Fruit fly (Drosophila melanogaster): ENCODE measurements around the gene Lip4.
A peak's percentile ranks its signal among the peaks of the same experiment; 100 is the strongest.

Lip4 gene

DNA sequence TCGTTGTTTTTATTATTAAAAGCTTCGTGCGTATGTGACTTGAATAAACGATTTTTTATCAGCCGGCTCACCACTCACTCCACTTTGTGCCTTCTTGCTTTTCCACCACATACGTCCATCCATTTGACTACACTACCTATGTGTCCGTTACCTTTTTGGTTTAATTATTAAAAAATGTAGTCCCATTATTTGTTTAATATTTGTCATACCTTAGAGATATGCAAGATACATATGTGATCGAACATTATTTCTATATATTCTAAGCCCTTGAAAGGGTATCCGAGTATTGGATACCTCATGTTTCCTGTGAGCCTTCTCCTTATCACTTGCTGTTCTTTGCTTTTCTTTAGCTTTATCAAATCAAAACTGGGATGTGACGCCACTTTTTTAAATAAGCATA lies 8.1 kb upstream of the Lip4 start (continued):
- TF ChIP-seq danr (GFP tag; IDR thresholded peaks at IDR 0.05) (peak; percentile 57; the same call in 1 of the 2 replicates), caup (GFP tag; optimal IDR thresholded peaks at IDR 0.05; ENCODE audit: severe bottlenecking) (peak; percentile 61), insv (GFP tag; optimal IDR thresholded peaks at IDR 0.05) (no peak), emc (GFP tag; optimal IDR thresholded peaks at IDR 0.05) (no peak), CG31388 (GFP tag; optimal IDR thresholded peaks at IDR 0.05) (no peak), wor (GFP tag; IDR thresholded peaks at IDR 0.05) (no peak), CG17385 (GFP tag; optimal IDR thresholded peaks at IDR 0.05) (peak; percentile 48), CG8388 (GFP tag; optimal IDR thresholded peaks at IDR 0.05) (peak; percentile 46), Mrtf (GFP tag; IDR thresholded peaks at IDR 0.05) (0 out of 3 replicates have a peak, but pooled peaks have one; percentile 40), lola (GFP tag; optimal IDR thresholded peaks at IDR 0.05) (no peak), tap (tag; optimal IDR thresholded peaks at IDR 0.05) (peak; percentile 54), rib (GFP tag; IDR thresholded peaks at IDR 0.05) (peak; percentile 39; the same call in 1 of the 2 replicates), Scr (GFP tag; IDR thresholded peaks at IDR 0.05; ENCODE audit: partially characterized antibody) (no peak), aop (GFP tag; IDR thresholded peaks at IDR 0.05) (no peak), btn (GFP tag; optimal IDR thresholded peaks at IDR 0.05) (no peak), CG14965 (GFP tag; optimal IDR thresholded peaks at IDR 0.05; ENCODE audit: borderline replicate concordance) (no peak), cato (GFP tag; optimal IDR thresholded peaks at IDR 0.05; ENCODE audit: borderline replicate concordance) (no peak), ara (GFP tag; IDR thresholded peaks at IDR 0.05) (peak; percentile 51; the same call in 1 of the 2 replicates), CG43689 (GFP tag; IDR thresholded peaks at IDR 0.05) (no peak), chn (GFP tag; optimal IDR thresholded peaks at IDR 0.05) (peak; percentile 20), sna (GFP tag; IDR thresholded peaks at IDR 0.05; ENCODE audit: partially characterized antibody) (no peak), gcm2 (GFP tag; optimal IDR thresholded peaks at IDR 0.05) (peak; percentile 3), zfh2 (GFP tag; optimal IDR thresholded peaks at IDR 0.05) (peak; percentile 20), CG10267 (tag; optimal IDR thresholded peaks at IDR 0.05) (peak; percentile 36), hkb (optimal IDR thresholded peaks at IDR 0.05) (no peak), hkb (GFP tag; IDR thresholded peaks at IDR 0.05) (peak; percentile 73), Hand (GFP tag; optimal IDR thresholded peaks at IDR 0.05) (peak; percentile 5), CG4707 (GFP tag; optimal IDR thresholded peaks at IDR 0.05) (no peak), CG12155 (GFP tag; optimal IDR thresholded peaks at IDR 0.05) (peak; percentile 25), Doc2 (GFP tag; IDR thresholded peaks at IDR 0.05) (no peak), CG7271 (tag; optimal IDR thresholded peaks at IDR 0.05) (no peak), CG5180 (GFP tag; optimal IDR thresholded peaks at IDR 0.05) (peak; percentile 15), CG18599 (GFP tag; optimal IDR thresholded peaks at IDR 0.05) (peak; percentile 85), Optix (GFP tag; IDR thresholded peaks at IDR 0.05) (no peak), corto (GFP tag; optimal IDR thresholded peaks at IDR 0.05) (peak; percentile 54), CG9609 (GFP tag; optimal IDR thresholded peaks at IDR 0.05) (peak; percentile 4), eve (GFP tag; optimal IDR thresholded peaks at IDR 0.05) (peak in 1 of 2 experiments; percentile 66), zen2 (GFP tag; IDR thresholded peaks at IDR 0.05; ENCODE audit: partially characterized antibody) (no peak), CG14441 (GFP tag; IDR thresholded peaks at IDR 0.05) (peak; percentile 79), fd64A (GFP tag; optimal IDR thresholded peaks at IDR 0.05) (no peak), sd (tag; optimal IDR thresholded peaks at IDR 0.05) (peak; percentile 3), bcd (GFP tag; optimal IDR thresholded peaks at IDR 0.05) (peak; percentile 66), GATAe (GFP tag; conservative IDR thresholded peaks at IDR 0.05) (0 out of 2 replicates have a peak, but pooled peaks have one; percentile 20), Rx (GFP tag; IDR thresholded peaks at IDR 0.05) (no peak; the same call in 1 of the 2 replicates), CG11093 (GFP tag; IDR thresholded peaks at IDR 0.05) (peak; percentile 41; the same call in 1 of the 3 replicates), klu (GFP tag; IDR thresholded peaks at IDR 0.05) (0 out of 2 replicates have a peak, but pooled peaks have one; percentile 24), Camta (GFP tag; optimal IDR thresholded peaks at IDR 0.05) (peak; percentile 10), twi (tag; optimal IDR thresholded peaks at IDR 0.05) (no peak), Spps (tag; optimal IDR thresholded peaks at IDR 0.05) (no peak), CG11695 (GFP tag; IDR thresholded peaks at IDR 0.05) (peak; percentile 68; the same call in 2 of the 3 replicates)
